Fruit fly (Drosophila melanogaster) whole organism, wandering third instar larva: ENCODE measurements around the gene Arp8.

Experiments used
- Abd-B ChIP-seq: fragments of >200 bp; optimal IDR thresholded peaks from 2 replicates; lab custom pipeline; 2017; ENCODE audit warnings: missing biosample characterization, missing genetic modification characterization
- CG32264 ChIP-seq: fragments of 200-800 bp; sonication (Bioruptor generic); optimal IDR thresholded peaks from 2 replicates; lab custom pipeline; 2016; ENCODE audit warnings: missing biosample characterization, missing genetic modification characterization
- CG9705 ChIP-seq: fragments of 200-800 bp; sonication (Bioruptor generic); optimal IDR thresholded peaks from 2 replicates; lab custom pipeline; 2018; ENCODE audit warnings: missing biosample characterization, mild to moderate bottlenecking, missing genetic modification characterization
- Dfd ChIP-seq: fragments of >200 bp; optimal IDR thresholded peaks from 2 replicates; lab custom pipeline; 2017; ENCODE audit warnings: missing biosample characterization, missing genetic modification characterization
- Dif ChIP-seq: fragments of 200-275, 200-300 bp; sonication (Bioruptor generic); optimal IDR thresholded peaks from 2 replicates; lab custom pipeline; 2018; ENCODE audit warnings: missing biosample characterization, missing genetic modification characterization; ENCODE audit not compliant: partially characterized antibody
- HLH106 ChIP-seq: fragments of 200-800 bp; optimal IDR thresholded peaks from 3 replicates; lab custom pipeline; 2019; ENCODE audit warnings: missing biosample characterization, mild to moderate bottlenecking, missing genetic modification characterization, moderate library complexity
- Hnf4 ChIP-seq: fragments of 200-800 bp; sonication (Bioruptor generic); optimal IDR thresholded peaks from 2 replicates; lab custom pipeline; 2016; ENCODE audit warnings: missing biosample characterization, mild to moderate bottlenecking, missing genetic modification characterization
- Hr83 ChIP-seq: fragments of 200-300 bp; sonication (Bioruptor generic); optimal IDR thresholded peaks from 2 replicates; lab custom pipeline; 2016; ENCODE audit warnings: missing biosample characterization, mild to moderate bottlenecking, missing genetic modification characterization, moderate library complexity; ENCODE audit not compliant: poor library complexity, severe bottlenecking
- Jra ChIP-seq: sonication (Bioruptor generic); optimal IDR thresholded peaks from 2 replicates; lab custom pipeline; 2016; ENCODE audit warnings: missing biosample characterization, missing genetic modification characterization
- Myc ChIP-seq: fragments of >200 bp; optimal IDR thresholded peaks from 2 replicates; lab custom pipeline; 2017
- N ChIP-seq: fragments of >200 bp; optimal IDR thresholded peaks from 2 replicates; lab custom pipeline; 2018; ENCODE audit warnings: missing biosample characterization, missing external identifiers, missing genetic modification characterization
- OdsH ChIP-seq: fragments of 200-800 bp; sonication (Bioruptor generic); optimal IDR thresholded peaks from 2 replicates; lab custom pipeline; 2016; ENCODE audit warnings: missing biosample characterization, mild to moderate bottlenecking, missing genetic modification characterization
- Rel ChIP-seq, 2 experiments: fragments of 200-800 bp; sonication (Bioruptor generic) in 1 of 2; optimal IDR thresholded peaks; 2 replicates in 1 of 2; 3 replicates in 1 of 2; lab custom pipeline; 2016 to 2019; ENCODE audit warnings: mild to moderate bottlenecking in 2 of 2, missing biosample characterization in 2 of 2, missing genetic modification characterization in 2 of 2, moderate library complexity in 1 of 2
- Sp1 ChIP-seq: fragments of 200-800 bp; sonication (Bioruptor generic); optimal IDR thresholded peaks from 3 replicates; lab custom pipeline; 2019; ENCODE audit warnings: missing biosample characterization, mild to moderate bottlenecking, missing genetic modification characterization, moderate library complexity
- Vsx2 ChIP-seq: fragments of 200-300, 225-300 bp; sonication (Bioruptor generic); optimal IDR thresholded peaks from 2 replicates; lab custom pipeline; 2018; ENCODE audit warnings: missing biosample characterization, missing genetic modification characterization; ENCODE audit not compliant: partially characterized antibody
- br ChIP-seq: fragments of 200-800 bp; sonication (Bioruptor generic); optimal IDR thresholded peaks from 2 replicates; lab custom pipeline; 2016; ENCODE audit warnings: missing biosample characterization, missing genetic modification characterization
- dsf ChIP-seq: sonication (Bioruptor generic); optimal IDR thresholded peaks from 2 replicates; lab custom pipeline; 2016; ENCODE audit warnings: missing biosample characterization, missing genetic modification characterization, borderline replicate concordance
- ey ChIP-seq: fragments of 200-800 bp; sonication (Bioruptor generic); optimal IDR thresholded peaks from 2 replicates; lab custom pipeline; 2016; ENCODE audit warnings: missing biosample characterization, missing genetic modification characterization
- foxo ChIP-seq, 2 experiments: fragments of 200-800 bp; sonication (Bioruptor generic); optimal IDR thresholded peaks; 2 replicates in 1 of 2; 3 replicates in 1 of 2; lab custom pipeline; 2016 to 2017; ENCODE audit warnings: missing biosample characterization in 2 of 2, missing genetic modification characterization in 2 of 2
- fru ChIP-seq: fragments of 200-800 bp; sonication (Bioruptor generic); optimal IDR thresholded peaks from 3 replicates; lab custom pipeline; 2016; ENCODE audit warnings: missing biosample characterization, mild to moderate bottlenecking, missing genetic modification characterization
- h ChIP-seq: fragments of 200-800 bp; sonication (Bioruptor generic); optimal IDR thresholded peaks from 3 replicates; lab custom pipeline; 2016; ENCODE audit warnings: missing biosample characterization, mild to moderate bottlenecking, missing genetic modification characterization
- lola ChIP-seq: fragments of >200 bp; optimal IDR thresholded peaks from 2 replicates; lab custom pipeline; 2017; ENCODE audit warnings: missing biosample characterization, missing genetic modification characterization
- pan ChIP-seq: fragments of >200 bp; optimal IDR thresholded peaks from 2 replicates; lab custom pipeline; 2017
- rgr ChIP-seq: fragments of 200-800 bp; sonication (Bioruptor generic); optimal IDR thresholded peaks from 3 replicates; lab custom pipeline; 2016; ENCODE audit warnings: missing biosample characterization, mild to moderate bottlenecking, missing genetic modification characterization
- sage ChIP-seq: fragments of 200-800 bp; sonication (Bioruptor generic); optimal IDR thresholded peaks from 2 replicates; lab custom pipeline; 2016; ENCODE audit warnings: missing biosample characterization, mild to moderate bottlenecking, missing genetic modification characterization
- sv ChIP-seq: fragments of 200-800 bp; sonication (Bioruptor generic); optimal IDR thresholded peaks from 3 replicates; lab custom pipeline; 2016; ENCODE audit warnings: missing biosample characterization, missing genetic modification characterization
- tai ChIP-seq: sonication (Bioruptor generic); optimal IDR thresholded peaks from 2 replicates; lab custom pipeline; 2016; ENCODE audit warnings: missing biosample characterization, missing genetic modification characterization
- usp ChIP-seq: fragments of >200 bp; optimal IDR thresholded peaks from 2 replicates; lab custom pipeline; 2017; ENCODE audit warnings: missing biosample characterization, missing genetic modification characterization
- woc ChIP-seq: sonication (Bioruptor generic); optimal IDR thresholded peaks from 2 replicates; lab custom pipeline; 2016; ENCODE audit warnings: missing biosample characterization, mild to moderate bottlenecking, missing genetic modification characterization

The Arp8 gene

dm6 chrX:17856458-17857277, 3.9 kb downstream of the Arp8 start, which contains the start of gene Srx (continued):
- TF ChIP-seq ey (GFP tag; lab: Kevin White, UChicago): peak; percentile 35
- TF ChIP-seq, all 38 proteins: peak for 15

dm6 chrX:17856029-17856428, 4.6 kb downstream of the Arp8 start, which contains the start of gene Mco4:
Gene Mco4, minus strand, starts transcription at chrX:17856129.
- TF ChIP-seq N: no peak
- TF ChIP-seq Sp1: no peak
- no peak for TF ChIP-seq woc (GFP tag; lab: Kevin White, UChicago)
- no peak for TF ChIP-seq tai (GFP tag; lab: Kevin White, UChicago)
- TF ChIP-seq pan (lab: Kevin White, UChicago): no peak
- TF ChIP-seq foxo (GFP tag; optimal IDR thresholded peaks at IDR 0.05; lab: Kevin White, UChicago): no peak
- TF ChIP-seq lola (GFP tag; lab: Kevin White, UChicago): no peak
- TF ChIP-seq br (GFP tag; lab: Kevin White, UChicago): no peak
- no peak for TF ChIP-seq CG32264
- TF ChIP-seq usp (GFP tag; lab: Kevin White, UChicago): no peak
- no peak for TF ChIP-seq Jra (GFP tag; lab: Kevin White, UChicago)
- no peak for TF ChIP-seq Vsx2 (GFP tag; lab: Kevin White, UChicago)
- TF ChIP-seq OdsH (GFP tag; lab: Kevin White, UChicago): no peak
- no peak for TF ChIP-seq HLH106
- TF ChIP-seq Hnf4 (GFP tag; lab: Kevin White, UChicago): no peak
- no peak for TF ChIP-seq fru
- no peak for TF ChIP-seq Dfd (GFP tag; lab: Kevin White, UChicago)
- no peak for TF ChIP-seq Abd-B (GFP tag; lab: Kevin White, UChicago)
- TF ChIP-seq sage (GFP tag; lab: Kevin White, UChicago): no peak

dm6 chrX:17852457-17852856, 8.1 kb downstream of the Arp8 start, which contains the start of gene CG32554:
Gene CG32554, minus strand, starts transcription at chrX:17852685.
- TF ChIP-seq dsf (GFP tag; lab: Kevin White, UChicago) (no peak), sv (no peak), CG32264 (no peak), sage (GFP tag; lab: Kevin White, UChicago) (no peak), foxo (GFP tag; optimal IDR thresholded peaks at IDR 0.05; lab: Kevin White, UChicago) (no peak), Dif (GFP tag; lab: Kevin White, UChicago) (no peak), rgr (GFP tag; lab: Kevin White, UChicago) (no peak), Jra (GFP tag; lab: Kevin White, UChicago) (no peak), tai (GFP tag; lab: Kevin White, UChicago) (no peak), Hr83 (GFP tag; lab: Kevin White, UChicago) (no peak), Abd-B (GFP tag; lab: Kevin White, UChicago) (no peak), Sp1 (no peak), br (GFP tag; lab: Kevin White, UChicago) (no peak), Myc (no peak), Rel (GFP tag; optimal IDR thresholded peaks at IDR 0.05; lab: Kevin White, UChicago) (no peak), Rel (tag; optimal IDR thresholded peaks at IDR 0.05; lab: Kevin White, UChicago) (no peak), N (no peak)

- TF ChIP-seq CG9705 (GFP tag; lab: Kevin White, UChicago) (peak; percentile 17), Dif (GFP tag; lab: Kevin White, UChicago) (no peak), Myc (peak; percentile 4), Hr83 (GFP tag; lab: Kevin White, UChicago) (peak; percentile 47), h (GFP tag; lab: Kevin White, UChicago) (peak; percentile 50), Sp1 (peak; percentile 26), Rel (GFP tag; optimal IDR thresholded peaks at IDR 0.05; lab: Kevin White, UChicago) (no peak), Rel (tag; optimal IDR thresholded peaks at IDR 0.05; lab: Kevin White, UChicago) (peak; percentile 75), rgr (GFP tag; lab: Kevin White, UChicago) (peak; percentile 23), sage (GFP tag; lab: Kevin White, UChicago) (no peak)
- TF ChIP-seq, all 38 proteins: peak for 7
These were observed 10.4 kb downstream of the Arp8 start, which contains the start of the genes CG15814 and Spt7 for dm6 chrX:17850179-17850578. Gene CG15814, minus strand, starts transcription at chrX:17850342. Gene Spt7, plus strand, starts transcription at chrX:17850460.
